Fruit fly (Drosophila melanogaster): ENCODE data around the gene bves.

Gene bves

dm6 chrX:21058991-21059390 lies 5.2 kb downstream of the bves start (continued):
- peak; percentile 80 for TF ChIP-seq Meics (GFP tag; optimal IDR thresholded peaks at IDR 0.05)
- peak; percentile 86 for TF ChIP-seq Sox100B (GFP tag; optimal IDR thresholded peaks at IDR 0.05)
- TF ChIP-seq Fer2 (tag; optimal IDR thresholded peaks at IDR 0.05): peak; percentile 49
- TF ChIP-seq CG13775 (GFP tag; optimal IDR thresholded peaks at IDR 0.05): peak; percentile 75
- TF ChIP-seq HHEX (GFP tag; optimal IDR thresholded peaks at IDR 0.05): peak; percentile 83
- TF ChIP-seq CG12236 (GFP tag; optimal IDR thresholded peaks at IDR 0.05): peak; percentile 65
- TF ChIP-seq sisA (GFP tag; IDR thresholded peaks at IDR 0.05): peak; percentile 87
- peak; percentile 84 for TF ChIP-seq ems (GFP tag; optimal IDR thresholded peaks at IDR 0.05)
- TF ChIP-seq pzg (GFP tag; optimal IDR thresholded peaks at IDR 0.05): no peak
- peak; percentile 80 for TF ChIP-seq CG17912 (GFP tag; optimal IDR thresholded peaks at IDR 0.05)
- peak; percentile 90 for TF ChIP-seq pum (GFP tag; optimal IDR thresholded peaks at IDR 0.05)
- peak; percentile 81 for TF ChIP-seq HLH54F (GFP tag; optimal IDR thresholded peaks at IDR 0.05)
- TF ChIP-seq CG30431 (GFP tag; optimal IDR thresholded peaks at IDR 0.05): peak; percentile 88
- peak; percentile 90 for TF ChIP-seq row (GFP tag; IDR thresholded peaks at IDR 0.05)
- TF ChIP-seq psq (GFP tag; optimal IDR thresholded peaks at IDR 0.05): peak; percentile 76
- peak; percentile 93 for TF ChIP-seq org-1 (GFP tag; optimal IDR thresholded peaks at IDR 0.05)
- TF ChIP-seq HLH4C (GFP tag; IDR thresholded peaks at IDR 0.05; ENCODE audit: partially characterized antibody): no peak
- peak; percentile 68 for TF ChIP-seq zen (tag; optimal IDR thresholded peaks at IDR 0.05)
- peak; percentile 71; the same call in 2 of the 3 replicates for TF ChIP-seq CG11456 (GFP tag; IDR thresholded peaks at IDR 0.05)
- peak; percentile 89 for TF ChIP-seq CG12942 (GFP tag; optimal IDR thresholded peaks at IDR 0.05)
- peak; percentile 91 for TF ChIP-seq CG12071 (GFP tag; optimal IDR thresholded peaks at IDR 0.05)
- no peak for TF ChIP-seq amos (GFP tag; IDR thresholded peaks at IDR 0.05; ENCODE audit: partially characterized antibody)
- peak; percentile 75 for TF ChIP-seq CG14014 (GFP tag; IDR thresholded peaks at IDR 0.05)
- TF ChIP-seq CG17829 (tag; optimal IDR thresholded peaks at IDR 0.05): peak; percentile 86
- peak; percentile 87 for TF ChIP-seq CG11723 (GFP tag; optimal IDR thresholded peaks at IDR 0.05)
- TF ChIP-seq Sin3A (optimal IDR thresholded peaks at IDR 0.05): no peak
- TF ChIP-seq jigr1 (GFP tag; IDR thresholded peaks at IDR 0.05): 0 out of 3 replicates have a peak, but pooled peaks have one; percentile 35
- peak; percentile 85 for TF ChIP-seq CG33557 (GFP tag; optimal IDR thresholded peaks at IDR 0.05)
- TF ChIP-seq da (GFP tag; optimal IDR thresholded peaks at IDR 0.05): peak; percentile 73
- TF ChIP-seq CG11560 (tag; IDR thresholded peaks at IDR 0.05): peak; percentile 58; the same call in 1 of the 3 replicates
- peak; percentile 89 for TF ChIP-seq NC2β (GFP tag; optimal IDR thresholded peaks at IDR 0.05)
- TF ChIP-seq cad (GFP tag; optimal IDR thresholded peaks at IDR 0.05): no peak
- peak; percentile 79 for TF ChIP-seq CG10431 (GFP tag; optimal IDR thresholded peaks at IDR 0.05)
- TF ChIP-seq maf-S (GFP tag; optimal IDR thresholded peaks at IDR 0.05): peak; percentile 82
- peak; percentile 57 for TF ChIP-seq Sry-δ (GFP tag; optimal IDR thresholded peaks at IDR 0.05)
- TF ChIP-seq ham (GFP tag; IDR thresholded peaks at IDR 0.05): 0 out of 2 replicates have a peak, but pooled peaks have one; percentile 36
- TF ChIP-seq CG10654 (GFP tag; optimal IDR thresholded peaks at IDR 0.05): peak; percentile 85
- TF ChIP-seq disco-r (GFP tag; optimal IDR thresholded peaks at IDR 0.05): peak; percentile 74
- TF ChIP-seq caup (GFP tag; optimal IDR thresholded peaks at IDR 0.05; ENCODE audit: severe bottlenecking): peak; percentile 77
- TF ChIP-seq lab (GFP tag; optimal IDR thresholded peaks at IDR 0.05): peak; percentile 85
- TF ChIP-seq CG3065 (GFP tag; optimal IDR thresholded peaks at IDR 0.05): peak; percentile 80
- TF ChIP-seq CG6791 (GFP tag; IDR thresholded peaks at IDR 0.05; ENCODE audit: partially characterized antibody): no peak
- peak; percentile 83 for TF ChIP-seq CG6254 (GFP tag; optimal IDR thresholded peaks at IDR 0.05)
- peak; percentile 80 for TF ChIP-seq twi (tag; optimal IDR thresholded peaks at IDR 0.05)
- TF ChIP-seq D (optimal IDR thresholded peaks at IDR 0.05): no peak
- peak; percentile 88 for TF ChIP-seq D (GFP tag; optimal IDR thresholded peaks at IDR 0.05)
- TF ChIP-seq ap (GFP tag; IDR thresholded peaks at IDR 0.05): peak; percentile 79
- peak; percentile 89 for TF ChIP-seq crc (GFP tag; optimal IDR thresholded peaks at IDR 0.05)
- TF ChIP-seq Ets97D (GFP tag; optimal IDR thresholded peaks at IDR 0.05): peak; percentile 77
- peak; percentile 47 for TF ChIP-seq sug (tag; optimal IDR thresholded peaks at IDR 0.05)
- TF ChIP-seq Stat92E (GFP tag; optimal IDR thresholded peaks at IDR 0.05): peak in 1 of 3 experiments; percentile 69

Measured in whole organism, embryonic.